Worm (Caenorhabditis elegans) whole organism, young adult: Measurements from ENCODE around the gene F25E5.5.

ENCODE experiments used
- B0261.1 ChIP-seq: sonication (generic microtip); optimal IDR thresholded peaks from 2 replicates; lab custom pipeline; 2016; ENCODE audit warnings: mild to moderate bottlenecking, missing genetic modification characterization, moderate library complexity, missing compliant biosample characterization
- D2030.7 ChIP-seq: fragments of 200-800 bp; sonication (Bioruptor generic); IDR thresholded peaks from 2 replicates; pipeline ENCODE4 v1.3.6; 2022; ENCODE audit warnings: missing genetic modification reagents, missing genetic modification characterization, missing compliant biosample characterization
- F10E7.11 ChIP-seq: sonication (generic microtip); optimal IDR thresholded peaks from 2 replicates; lab custom pipeline; 2017; ENCODE audit warnings: mild to moderate bottlenecking, missing genetic modification characterization, moderate library complexity, missing compliant biosample characterization
- F33H1.4 ChIP-seq: fragments of 200-800 bp; sonication (Bioruptor generic); IDR thresholded peaks from 2 replicates; pipeline ENCODE4 v1.3.6; 2022; ENCODE audit warnings: missing genetic modification reagents, missing genetic modification characterization, missing compliant biosample characterization
- F37B4.10 ChIP-seq: fragments of 200-800 bp; sonication (Bioruptor generic); IDR thresholded peaks from 2 replicates; pipeline ENCODE4 v1.3.6; 2022; ENCODE audit warnings: missing genetic modification characterization, missing compliant biosample characterization
- F49E8.2 ChIP-seq: sonication (generic microtip); optimal IDR thresholded peaks from 3 replicates; lab custom pipeline; 2017; ENCODE audit warnings: missing genetic modification characterization, mild to moderate bottlenecking, missing compliant biosample characterization, antibody characterized with exemption, moderate library complexity; ENCODE audit not compliant: insufficient read depth
- F57A8.1 ChIP-seq: fragments of 200-800 bp; sonication (Bioruptor generic); optimal IDR thresholded peaks from 2 replicates; lab custom pipeline; 2018; ENCODE audit warnings: mild to moderate bottlenecking, missing genetic modification characterization, moderate library complexity, missing compliant biosample characterization
- K12H6.12 ChIP-seq: fragments of 200-800 bp; sonication (Bioruptor generic); optimal IDR thresholded peaks from 2 replicates; lab custom pipeline; 2018; ENCODE audit warnings: mild to moderate bottlenecking, missing genetic modification characterization, missing compliant biosample characterization
- T26A5.8 ChIP-seq: sonication (generic microtip); optimal IDR thresholded peaks from 2 replicates; lab custom pipeline; 2016; ENCODE audit warnings: missing genetic modification characterization, missing compliant biosample characterization
- ZK185.1 ChIP-seq: sonication (generic microtip); optimal IDR thresholded peaks from 2 replicates; lab custom pipeline; 2016; ENCODE audit warnings: mild to moderate bottlenecking, missing genetic modification characterization, missing compliant biosample characterization; ENCODE audit not compliant: poor library complexity, severe bottlenecking
- akir-1 ChIP-seq: fragments of 200-800 bp; sonication (Bioruptor generic); optimal IDR thresholded peaks from 2 replicates; lab custom pipeline; 2018; ENCODE audit warnings: mild to moderate bottlenecking, missing genetic modification characterization, moderate library complexity, missing compliant biosample characterization
- aptf-2 ChIP-seq: fragments of 200-800 bp; sonication (Bioruptor generic); conservative IDR thresholded peaks from 2 replicates; pipeline ENCODE4 v1.3.6; 2022; ENCODE audit warnings: missing genetic modification reagents, missing genetic modification characterization, missing compliant biosample characterization
- attf-3 ChIP-seq: fragments of 200-800 bp; sonication (Bioruptor generic); conservative IDR thresholded peaks from 2 replicates; pipeline ENCODE4 v1.3.6; 2022; ENCODE audit warnings: missing genetic modification reagents, missing genetic modification characterization, missing compliant biosample characterization
- attf-5 ChIP-seq: fragments of 200-800 bp; sonication (Bioruptor generic); optimal IDR thresholded peaks from 2 replicates; lab custom pipeline; 2018; ENCODE audit warnings: mild to moderate bottlenecking, missing genetic modification characterization, missing compliant biosample characterization
- cebp-1 ChIP-seq, 2 experiments: fragments of 200-800 bp in 1 of 2; sonication (Bioruptor generic) in 1 of 2; sonication (generic microtip) in 1 of 2; IDR thresholded peaks in 1 of 2; optimal IDR thresholded peaks in 1 of 2; 2 replicates each; pipeline versions ENCODE4 v1.3.6 to Lab custom; 2017 to 2022; ENCODE audit warnings: missing compliant biosample characterization in 2 of 2, missing genetic modification characterization in 2 of 2, mild to moderate bottlenecking in 1 of 2, missing genetic modification reagents in 1 of 2, moderate library complexity in 1 of 2
- ceh-100 ChIP-seq: fragments of 200-800 bp; sonication (Bioruptor generic); IDR thresholded peaks from 2 replicates; pipeline ENCODE4 v1.3.6; 2022; ENCODE audit warnings: missing genetic modification reagents, missing genetic modification characterization, missing compliant biosample characterization
- chd-7 ChIP-seq: sonication (generic microtip); optimal IDR thresholded peaks from 2 replicates; lab custom pipeline; 2016; ENCODE audit warnings: mild to moderate bottlenecking, missing genetic modification characterization, moderate library complexity, missing compliant biosample characterization
- die-1 ChIP-seq: sonication (generic microtip); optimal IDR thresholded peaks from 2 replicates; lab custom pipeline; 2016; ENCODE audit warnings: missing genotype, mild to moderate bottlenecking, missing genetic modification characterization, missing compliant biosample characterization
- dpl-1 ChIP-seq: fragments of 150-350 bp; optimal IDR thresholded peaks from 2 replicates; lab custom pipeline; 2014; ENCODE audit warnings: missing biosample characterization, missing genetic modification reagents, missing genetic modification characterization
- egl-18 ChIP-seq: fragments of 200-800 bp; sonication (Bioruptor generic); IDR thresholded peaks from 2 replicates; pipeline ENCODE4 v1.3.6; 2022; ENCODE audit warnings: missing genetic modification reagents, missing genetic modification characterization, missing compliant biosample characterization
- egl-44 ChIP-seq: fragments of 200-800 bp; sonication (Bioruptor generic); IDR thresholded peaks from 2 replicates; pipeline ENCODE4 v1.3.6; 2022; ENCODE audit warnings: missing genetic modification reagents, missing genetic modification characterization, missing compliant biosample characterization
- fkh-3 ChIP-seq: sonication (generic microtip); optimal IDR thresholded peaks from 2 replicates; lab custom pipeline; 2016; ENCODE audit warnings: mild to moderate bottlenecking, missing genetic modification characterization, missing compliant biosample characterization
- hlh-12 ChIP-seq: sonication (generic microtip); optimal IDR thresholded peaks from 2 replicates; lab custom pipeline; 2016; ENCODE audit warnings: missing genetic modification characterization, missing compliant biosample characterization
- hlh-26 ChIP-seq: fragments of 200-800 bp; sonication (Bioruptor generic); conservative IDR thresholded peaks from 2 replicates; pipeline ENCODE4 v1.3.6; 2022; ENCODE audit warnings: missing genetic modification reagents, missing genetic modification characterization, missing compliant biosample characterization
- hrde-1 ChIP-seq: sonication (generic microtip); optimal IDR thresholded peaks from 2 replicates; lab custom pipeline; 2016; ENCODE audit warnings: missing genetic modification characterization, mild to moderate bottlenecking, missing compliant biosample characterization, moderate library complexity, missing genotype, missing genetic modification reagents, borderline replicate concordance
- let-526 ChIP-seq: fragments of 200-800 bp; sonication (Bioruptor generic); IDR thresholded peaks from 2 replicates; pipeline ENCODE4 v1.3.6; 2022; ENCODE audit warnings: missing genetic modification reagents, missing genetic modification characterization, missing compliant biosample characterization
- lin-26 ChIP-seq: fragments of 200-800 bp; sonication (Bioruptor generic); IDR thresholded peaks from 2 replicates; pipeline ENCODE4 v1.3.6; 2022; ENCODE audit warnings: missing genetic modification reagents, missing genetic modification characterization, missing compliant biosample characterization
- lin-35 ChIP-seq, 3 experiments: fragments of 150-350 bp in 2 of 3; sonication (generic microtip) in 1 of 3; optimal IDR thresholded peaks; 2 replicates each; lab custom pipeline; 2014 to 2018; ENCODE audit warnings: missing biosample characterization in 3 of 3, missing genetic modification characterization in 3 of 3, missing genetic modification reagents in 3 of 3
- lin-40 ChIP-seq: sonication (generic microtip); optimal IDR thresholded peaks from 2 replicates; lab custom pipeline; 2016; ENCODE audit warnings: missing genetic modification characterization, mild to moderate bottlenecking, missing compliant biosample characterization, missing genotype, missing genetic modification reagents
- lsy-27 ChIP-seq: sonication (generic microtip); optimal IDR thresholded peaks from 2 replicates; lab custom pipeline; 2017; ENCODE audit warnings: missing genetic modification characterization, mild to moderate bottlenecking, missing compliant biosample characterization, antibody characterized with exemption, missing genotype, borderline replicate concordance; ENCODE audit not compliant: insufficient read depth
- nfya-1 ChIP-seq: sonication (generic microtip); optimal IDR thresholded peaks from 2 replicates; lab custom pipeline; 2017; ENCODE audit warnings: antibody characterized with exemption, missing compliant biosample characterization, missing genetic modification characterization, borderline replicate concordance; ENCODE audit not compliant: insufficient read depth
- nhr-179 ChIP-seq: sonication (generic microtip); optimal IDR thresholded peaks from 2 replicates; lab custom pipeline; 2016; ENCODE audit warnings: mild to moderate bottlenecking, missing genetic modification characterization, missing compliant biosample characterization
- nhr-80 ChIP-seq: sonication (generic microtip); optimal IDR thresholded peaks from 2 replicates; lab custom pipeline; 2016; ENCODE audit warnings: missing genetic modification characterization, missing compliant biosample characterization
- pbrm-1 ChIP-seq: fragments of 200-800 bp; sonication (Bioruptor generic); IDR thresholded peaks from 2 replicates; pipeline ENCODE4 v1.3.6; 2022; ENCODE audit warnings: missing genetic modification reagents, missing genetic modification characterization, missing compliant biosample characterization
- pha-4 ChIP-seq: fragments of 150-350 bp; sonication (generic microtip); optimal IDR thresholded peaks from 2 replicates; lab custom pipeline; 2014; ENCODE audit warnings: missing biosample characterization, missing genetic modification reagents, missing genetic modification characterization
- rcor-1 ChIP-seq: fragments of 200-800 bp; sonication (Bioruptor generic); IDR thresholded peaks from 2 replicates; pipeline ENCODE4 v1.3.6; 2022; ENCODE audit warnings: missing genetic modification reagents, missing genetic modification characterization, missing compliant biosample characterization
- sea-2 ChIP-seq: fragments of 200-800 bp; sonication (Bioruptor generic); IDR thresholded peaks from 2 replicates; pipeline ENCODE4 v1.3.6; 2022; ENCODE audit warnings: missing genetic modification characterization, missing compliant biosample characterization
- snpc-1.1 ChIP-seq: sonication (generic microtip); optimal IDR thresholded peaks from 2 replicates; lab custom pipeline; 2017; ENCODE audit warnings: missing genetic modification characterization, mild to moderate bottlenecking, missing compliant biosample characterization, antibody characterized with exemption, moderate library complexity, missing genotype, missing genetic modification reagents; ENCODE audit not compliant: insufficient read depth
- snpc-3.4 ChIP-seq: sonication (generic microtip); optimal IDR thresholded peaks from 2 replicates; lab custom pipeline; 2017; ENCODE audit warnings: missing genetic modification characterization, mild to moderate bottlenecking, missing compliant biosample characterization, antibody characterized with exemption, moderate library complexity, missing genotype, missing genetic modification reagents
- snpc-4 ChIP-seq, 5 experiments: fragments of 150-350 bp in 1 of 5; sonication (generic microtip) in 4 of 5; optimal IDR thresholded peaks; 2 replicates each; lab custom pipeline; 2014 to 2018; ENCODE audit warnings: missing genetic modification characterization in 5 of 5, missing biosample characterization in 3 of 5, antibody characterized with exemption in 2 of 5, mild to moderate bottlenecking in 2 of 5, missing compliant biosample characterization in 2 of 5, missing genotype in 2 of 5, moderate library complexity in 2 of 5, missing genetic modification reagents in 1 of 5
- unc-62 ChIP-seq: fragments of 150-350 bp; optimal IDR thresholded peaks from 2 replicates; lab custom pipeline; 2014; ENCODE audit warnings: missing biosample characterization, missing genetic modification reagents, missing genetic modification characterization
- zfh-2 ChIP-seq: fragments of 200-800 bp; sonication (Bioruptor generic); conservative IDR thresholded peaks from 2 replicates; pipeline ENCODE4 v1.3.6; 2022; ENCODE audit warnings: missing genetic modification reagents, missing genetic modification characterization, missing compliant biosample characterization

F25E5.5 gene

ce11 chrV:7446965-7447364 is at the start of gene F25E5.5:
F25E5.5 (plus strand) TSS chrV:7447265.
- TF ChIP-seq cebp-1 (GFP tag; IDR thresholded peaks at IDR 0.05; lab: Robert Waterston, UW) = no peak
- peak; percentile 4 for TF ChIP-seq cebp-1 (tag; optimal IDR thresholded peaks at IDR 0.05; lab: Kevin White, UChicago)
- TF ChIP-seq snpc-1.1 (tag; lab: Kevin White, UChicago) = no peak
- no peak for TF ChIP-seq hrde-1 (tag; lab: Kevin White, UChicago)
- TF ChIP-seq F33H1.4 (GFP tag; lab: Robert Waterston, UW) = no peak
- TF ChIP-seq D2030.7 = no peak
- no peak for TF ChIP-seq snpc-4 (GFP tag; optimal IDR thresholded peaks at IDR 0.05; lab: Kevin White, UChicago)
- no peak for TF ChIP-seq snpc-4 (tag; optimal IDR thresholded peaks at IDR 0.05; lab: Kevin White, UChicago)
- no peak for TF ChIP-seq lin-35 (GFP tag; optimal IDR thresholded peaks at IDR 0.05; lab: Kevin White, UChicago)

- no peak for TF ChIP-seq F57A8.1
- no peak for TF ChIP-seq aptf-2 (GFP tag; lab: Robert Waterston, UW)
- TF ChIP-seq hlh-12 (tag; lab: Kevin White, UChicago) = no peak
Measured at ce11 chrV:7399202-7399601, 47.9 kb upstream of the F25E5.5 start, which contains the start of gene gst-41. gst-41 (minus strand) TSS chrV:7399302.

- no peak for TF ChIP-seq pha-4 (tag; lab: Kevin White, UChicago)
- TF ChIP-seq lsy-27 (tag; lab: Kevin White, UChicago) = no peak
- no peak for TF ChIP-seq cebp-1 (GFP tag; IDR thresholded peaks at IDR 0.05; lab: Robert Waterston, UW)
- TF ChIP-seq cebp-1 (tag; optimal IDR thresholded peaks at IDR 0.05; lab: Kevin White, UChicago) = no peak
- no peak for TF ChIP-seq attf-5 (GFP tag; lab: Kevin White, UChicago)
- no peak for TF ChIP-seq F10E7.11
- no peak for TF ChIP-seq T26A5.8 (tag; lab: Kevin White, UChicago)
- no peak for TF ChIP-seq dpl-1 (GFP tag; lab: Kevin White, UChicago)
- TF ChIP-seq unc-62 (GFP tag; lab: Kevin White, UChicago) = no peak
- TF ChIP-seq F37B4.10 (GFP tag; lab: Robert Waterston, UW) = no peak
- TF ChIP-seq snpc-3.4 = no peak
- no peak for TF ChIP-seq ceh-100 (GFP tag; lab: Robert Waterston, UW)
- no peak for TF ChIP-seq lin-40
- no peak for TF ChIP-seq zfh-2 (GFP tag; lab: Robert Waterston, UW)
- TF ChIP-seq sea-2 = no peak
- TF ChIP-seq ZK185.1 (tag; lab: Kevin White, UChicago) = no peak
- no peak for TF ChIP-seq akir-1
- TF ChIP-seq nfya-1 (tag; lab: Kevin White, UChicago) = no peak
- no peak for TF ChIP-seq pbrm-1 (GFP tag; lab: Robert Waterston, UW)
- TF ChIP-seq F49E8.2 (tag; lab: Kevin White, UChicago) = no peak
Measured at ce11 chrV:7400095-7400494, 47.0 kb upstream of the F25E5.5 start, which contains the start of gene cnc-9. cnc-9 (minus strand) TSS chrV:7400195.

ce11 chrV:7400588-7400987 is 46.5 kb upstream of the F25E5.5 start, which contains the start of gene srx-60:
srx-60 (plus strand) TSS chrV:7400888.
- TF ChIP-seq fkh-3 (tag; lab: Kevin White, UChicago) (no peak), egl-18 (GFP tag; lab: Robert Waterston, UW) (no peak), lin-26 (GFP tag; lab: Robert Waterston, UW) (no peak), egl-44 (GFP tag; lab: Robert Waterston, UW) (no peak), let-526 (GFP tag; lab: Robert Waterston, UW) (no peak), die-1 (no peak), T26A5.8 (tag; lab: Kevin White, UChicago) (no peak), rcor-1 (GFP tag; lab: Robert Waterston, UW) (no peak), B0261.1 (no peak), dpl-1 (GFP tag; lab: Kevin White, UChicago) (no peak), unc-62 (GFP tag; lab: Kevin White, UChicago) (no peak), nhr-80 (tag; lab: Kevin White, UChicago) (no peak), nhr-179 (tag; lab: Kevin White, UChicago) (no peak), hlh-26 (GFP tag; lab: Robert Waterston, UW) (no peak), K12H6.12 (tag; lab: Kevin White, UChicago) (no peak), chd-7 (tag; lab: Kevin White, UChicago) (no peak), attf-3 (no peak)
